Worm (Caenorhabditis elegans) whole organism, L4 larva: ENCODE measurements around the gene asps-1.

Source experiments
- F37D6.2 ChIP-seq: sonication (generic microtip); optimal IDR thresholded peaks from 2 replicates; lab custom pipeline; 2016; ENCODE audit warnings: mild to moderate bottlenecking, missing genetic modification characterization, missing compliant biosample characterization
- F44E2.7 ChIP-seq: fragments of 200-800 bp; sonication (Bioruptor generic); IDR thresholded peaks from 2 replicates; pipeline ENCODE4 v2.1.2; 2022; ENCODE audit warnings: missing genetic modification characterization, missing compliant biosample characterization
- F49E8.2 ChIP-seq: sonication (generic microtip); optimal IDR thresholded peaks from 2 replicates; lab custom pipeline; 2016; ENCODE audit warnings: missing compliant biosample characterization, mild to moderate bottlenecking, missing genetic modification characterization, borderline replicate concordance
- R02D3.7 ChIP-seq: fragments of 150-350 bp; sonication (generic microtip); optimal IDR thresholded peaks from 3 replicates; lab custom pipeline; 2014; ENCODE audit warnings: missing biosample characterization, missing genetic modification characterization
- Y105C5A.15 ChIP-seq: fragments of 200-800 bp; sonication (Bioruptor generic); IDR thresholded peaks from 2 replicates; pipeline ENCODE4 v1.3.6; 2022; ENCODE audit warnings: missing genetic modification characterization, missing compliant biosample characterization
- Y75B8A.6 ChIP-seq: fragments of 200-800 bp; sonication (Bioruptor generic); IDR thresholded peaks from 2 replicates; pipeline ENCODE4 v1.3.6; 2022; ENCODE audit warnings: missing genetic modification reagents, missing genetic modification characterization, missing compliant biosample characterization
- aha-1 ChIP-seq: fragments of 150-350 bp; peaks from one replicate; lab custom pipeline; 2014; ENCODE audit warnings: missing biosample characterization, missing genetic modification characterization
- aly-2 ChIP-seq: sonication (generic microtip); optimal IDR thresholded peaks from 2 replicates; lab custom pipeline; 2018; ENCODE audit warnings: missing biosample characterization, missing genetic modification characterization
- ama-1 ChIP-seq: fragments of 150-350 bp; optimal IDR thresholded peaks from 2 replicates; lab custom pipeline; 2014; ENCODE audit warnings: inconsistent platforms, mixed read lengths
- attf-4 ChIP-seq: sonication (generic microtip); optimal IDR thresholded peaks from 3 replicates; lab custom pipeline; 2017; ENCODE audit warnings: missing biosample characterization, missing genetic modification characterization
- ceh-28 ChIP-seq: fragments of 150-350 bp; optimal IDR thresholded peaks from 2 replicates; lab custom pipeline; 2014; ENCODE audit warnings: missing biosample characterization, missing genetic modification reagents, missing genetic modification characterization
- ceh-32 ChIP-seq: sonication (generic microtip); optimal IDR thresholded peaks from 2 replicates; lab custom pipeline; 2016; ENCODE audit warnings: mild to moderate bottlenecking, missing genetic modification characterization, missing compliant biosample characterization; ENCODE audit not compliant: poor library complexity
- ceh-62 ChIP-seq: sonication (generic microtip); optimal IDR thresholded peaks from 2 replicates; lab custom pipeline; 2017; ENCODE audit warnings: missing biosample characterization, missing genetic modification characterization
- ceh-82 ChIP-seq: sonication (generic microtip); optimal IDR thresholded peaks from 2 replicates; lab custom pipeline; 2017; ENCODE audit warnings: missing biosample characterization, missing genetic modification characterization
- ces-1 ChIP-seq: fragments of 150-350 bp; sonication (generic microtip); optimal IDR thresholded peaks from 4 replicates; lab custom pipeline; 2014; ENCODE audit warnings: missing biosample characterization, missing genetic modification reagents, missing genetic modification characterization
- ctbp-1 ChIP-seq: fragments of 200-800 bp; sonication (Bioruptor generic); IDR thresholded peaks from 2 replicates; pipeline ENCODE4 v1.3.6; 2022; ENCODE audit warnings: missing genetic modification reagents, missing genetic modification characterization, missing compliant biosample characterization
- daf-16 ChIP-seq, 3 experiments: sonication (generic microtip); optimal IDR thresholded peaks; 2 replicates each; lab custom pipeline; 2016 to 2017; ENCODE audit warnings: missing genetic modification characterization in 3 of 3, missing genetic modification reagents in 3 of 3, mild to moderate bottlenecking in 2 of 3, missing compliant biosample characterization in 2 of 3, missing biosample characterization in 1 of 3, moderate library complexity in 1 of 3
- daf-19 ChIP-seq: fragments of 200-800 bp; sonication (Bioruptor generic); conservative IDR thresholded peaks from 2 replicates; pipeline ENCODE4 v1.3.6; 2022; ENCODE audit warnings: missing genetic modification characterization, missing compliant biosample characterization
- dve-1 ChIP-seq: sonication (generic microtip); optimal IDR thresholded peaks from 2 replicates; lab custom pipeline; 2017; ENCODE audit warnings: antibody characterized with exemption, mild to moderate bottlenecking, missing genetic modification characterization, missing compliant biosample characterization; ENCODE audit not compliant: insufficient read depth
- fkh-10 ChIP-seq: fragments of 150-350 bp; optimal IDR thresholded peaks from 2 replicates; lab custom pipeline; 2014; ENCODE audit warnings: missing biosample characterization, missing genetic modification reagents, missing genetic modification characterization
- gei-8 ChIP-seq: fragments of 200-800 bp; sonication (Bioruptor generic); optimal IDR thresholded peaks from 2 replicates; lab custom pipeline; 2018; ENCODE audit warnings: mild to moderate bottlenecking, missing genetic modification characterization, missing compliant biosample characterization
- hif-1 ChIP-seq, 2 experiments: sonication (generic microtip); optimal IDR thresholded peaks; 2 replicates each; lab custom pipeline; 2016 to 2017; ENCODE audit warnings: missing compliant biosample characterization in 2 of 2, missing genetic modification characterization in 2 of 2, missing genetic modification reagents in 2 of 2, missing genotype in 2 of 2, mild to moderate bottlenecking in 1 of 2
- hlh-30 ChIP-seq: sonication (generic microtip); optimal IDR thresholded peaks from 2 replicates; lab custom pipeline; 2017; ENCODE audit warnings: antibody characterized with exemption, mild to moderate bottlenecking, missing genetic modification characterization, missing compliant biosample characterization; ENCODE audit not compliant: insufficient read depth
- hmg-1.1 ChIP-seq: fragments of 200-800 bp; sonication (Bioruptor generic); IDR thresholded peaks from 2 replicates; pipeline ENCODE4 v1.3.6; 2022; ENCODE audit warnings: missing genetic modification reagents, missing genetic modification characterization, missing compliant biosample characterization
- lin-38 ChIP-seq: fragments of 200-800 bp; sonication (Bioruptor generic); IDR thresholded peaks from 2 replicates; pipeline ENCODE4 v1.3.6; 2022; ENCODE audit warnings: missing genetic modification reagents, missing genetic modification characterization, missing compliant biosample characterization
- lsy-2 ChIP-seq, 2 experiments: fragments of 150-350 bp in 1 of 2; sonication (generic microtip) in 1 of 2; optimal IDR thresholded peaks; 2 replicates each; lab custom pipeline; 2014 to 2017; ENCODE audit warnings: missing biosample characterization in 2 of 2, missing genetic modification characterization in 2 of 2
- mdl-1 ChIP-seq, 2 experiments: fragments of 150-350 bp in 1 of 2; sonication (generic microtip) in 1 of 2; optimal IDR thresholded peaks; 2 replicates each; lab custom pipeline; 2014 to 2017; ENCODE audit warnings: missing biosample characterization in 2 of 2, missing genetic modification characterization in 2 of 2
- mdt-29 ChIP-seq: fragments of 200-800 bp; sonication (Bioruptor generic); IDR thresholded peaks from 2 replicates; pipeline ENCODE4 v1.3.6; 2022; ENCODE audit warnings: missing genetic modification reagents, missing genetic modification characterization, missing compliant biosample characterization
- mep-1 ChIP-seq: fragments of 150-350 bp; sonication (generic microtip); optimal IDR thresholded peaks from 3 replicates; lab custom pipeline; 2014; ENCODE audit warnings: missing biosample characterization, missing genetic modification characterization
- nhr-102 ChIP-seq: sonication (generic microtip); optimal IDR thresholded peaks from 2 replicates; lab custom pipeline; 2016; ENCODE audit warnings: mild to moderate bottlenecking, missing genetic modification characterization, moderate library complexity, missing compliant biosample characterization
- nhr-41 ChIP-seq: fragments of 200-800 bp; sonication (Bioruptor generic); IDR thresholded peaks from 2 replicates; pipeline ENCODE4 v1.3.6; 2022; ENCODE audit warnings: missing genetic modification reagents, missing genetic modification characterization, missing compliant biosample characterization
- nhr-6 ChIP-seq: fragments of 150-350 bp; optimal IDR thresholded peaks from 2 replicates; lab custom pipeline; 2014; ENCODE audit warnings: missing biosample characterization, missing genetic modification characterization
- nhr-76 ChIP-seq: fragments of 150-350 bp; optimal IDR thresholded peaks from 2 replicates; lab custom pipeline; 2014; ENCODE audit warnings: missing biosample characterization, missing genetic modification characterization
- nhr-77 ChIP-seq: fragments of 150-350 bp; optimal IDR thresholded peaks from 2 replicates; lab custom pipeline; 2014; ENCODE audit warnings: missing biosample characterization, missing genetic modification characterization
- rbr-2 ChIP-seq: sonication (generic microtip); optimal IDR thresholded peaks from 2 replicates; lab custom pipeline; 2016; ENCODE audit warnings: missing genotype, missing genetic modification characterization, missing compliant biosample characterization
- saeg-2 ChIP-seq: fragments of 200-800 bp; sonication (Bioruptor generic); IDR thresholded peaks from 2 replicates; pipeline ENCODE4 v1.3.6; 2022; ENCODE audit warnings: missing genetic modification reagents, missing genetic modification characterization, missing compliant biosample characterization
- set-16 ChIP-seq: fragments of 200-800 bp; sonication (Bioruptor generic); IDR thresholded peaks from 2 replicates; pipeline ENCODE4 v1.3.6; 2022; ENCODE audit warnings: missing genetic modification reagents, missing genetic modification characterization, missing compliant biosample characterization
- unc-62 ChIP-seq, 3 experiments: fragments of 150-350 bp in 1 of 3; sonication (generic microtip); optimal IDR thresholded peaks in 2 of 3; peaks in 1 of 3; 1 replicate in 1 of 3; 2 replicates in 2 of 3; lab custom pipeline; 2014 to 2017; ENCODE audit warnings: missing biosample characterization in 3 of 3, missing genetic modification characterization in 3 of 3, missing genetic modification reagents in 3 of 3, missing genotype in 1 of 3
- vab-7 ChIP-seq: fragments of 200-800 bp; sonication (Bioruptor generic); IDR thresholded peaks from 2 replicates; pipeline ENCODE4 v1.3.6; 2022; ENCODE audit warnings: missing genetic modification reagents, missing genetic modification characterization, missing compliant biosample characterization
- zip-11 ChIP-seq: fragments of 200-800 bp; sonication (Bioruptor generic); IDR thresholded peaks from 2 replicates; pipeline ENCODE4 v1.3.6; 2022; ENCODE audit warnings: missing genetic modification characterization, missing compliant biosample characterization
- ztf-11 ChIP-seq: fragments of 150-350 bp; optimal IDR thresholded peaks from 2 replicates; lab custom pipeline; 2014; ENCODE audit warnings: missing biosample characterization, missing genetic modification characterization

The asps-1 gene

DNA sequence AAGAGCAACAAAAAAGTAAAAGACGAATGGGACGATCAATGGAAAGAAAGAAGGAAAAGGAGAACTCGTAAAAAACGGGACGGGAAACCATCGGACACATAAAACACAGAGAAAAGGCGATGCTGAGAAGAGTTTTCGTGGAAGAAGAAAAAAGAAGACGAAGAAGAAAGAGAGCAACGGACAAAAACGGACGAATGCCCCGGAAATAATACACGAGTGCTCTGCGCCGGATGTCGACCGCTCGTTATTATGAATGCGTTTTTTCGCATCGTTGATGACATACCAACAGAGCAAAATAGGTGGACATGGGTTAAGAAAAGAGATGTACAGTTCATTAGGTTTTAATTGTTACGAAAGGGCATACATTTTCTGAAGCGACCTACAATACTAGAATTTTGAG, 41.6 kb downstream of the asps-1 start, which contains the start of gene Y22F5A.11:
Gene Y22F5A.11, minus strand, starts transcription at position 28 of the 400 bp plus-strand sequence.
- no peak for TF ChIP-seq ztf-11 (tag; lab: Kevin White, UChicago)
- TF ChIP-seq attf-4 (tag; lab: Kevin White, UChicago), result no peak
- TF ChIP-seq R02D3.7 (tag; lab: Kevin White, UChicago), result no peak
- no peak for TF ChIP-seq zip-11
- TF ChIP-seq ceh-82 (tag; lab: Kevin White, UChicago), result no peak
- no peak for TF ChIP-seq daf-19
- TF ChIP-seq mep-1 (tag; lab: Kevin White, UChicago), result peak; percentile 41
- peak; percentile 11 for TF ChIP-seq rbr-2 (tag; lab: Kevin White, UChicago)
- no peak for TF ChIP-seq ama-1
- peak; percentile 18 for TF ChIP-seq fkh-10 (GFP tag; lab: Kevin White, UChicago)
- no peak for TF ChIP-seq ceh-62
- no peak for TF ChIP-seq vab-7 (GFP tag; lab: Robert Waterston, UW)
- TF ChIP-seq nhr-102 (tag; lab: Kevin White, UChicago), result no peak
- TF ChIP-seq saeg-2 (GFP tag; lab: Robert Waterston, UW), result no peak
- TF ChIP-seq hmg-1.1 (GFP tag; lab: Robert Waterston, UW), result peak; percentile 23; the same call in 1 of the 2 replicates
- no peak for TF ChIP-seq daf-16 (GFP tag; optimal IDR thresholded peaks at IDR 0.05; lab: Kevin White, UChicago)
- TF ChIP-seq daf-16 (tag; optimal IDR thresholded peaks at IDR 0.05; lab: Kevin White, UChicago), result no peak
- no peak for TF ChIP-seq mdl-1 (tag; optimal IDR thresholded peaks at IDR 0.05; lab: Kevin White, UChicago)
- no peak for TF ChIP-seq lin-38

DNA sequence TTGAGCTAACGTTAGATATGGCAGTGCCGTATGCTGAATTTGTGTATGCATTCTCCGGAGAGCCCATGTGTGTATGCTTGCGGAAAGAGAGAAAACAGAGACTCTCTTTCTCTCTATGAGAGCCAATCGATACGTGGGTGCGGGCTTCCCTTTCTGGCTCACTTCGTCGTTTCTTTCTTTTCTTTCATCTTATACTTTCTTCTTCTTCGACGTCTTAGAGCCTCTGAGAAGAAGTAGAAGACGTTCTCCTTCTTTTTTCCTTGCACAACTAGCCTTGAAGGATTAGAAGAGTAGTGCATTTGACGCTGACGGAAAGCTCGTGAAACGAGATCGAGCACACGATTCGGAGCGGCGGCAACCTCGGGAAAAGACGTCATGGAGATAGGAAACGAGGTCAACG, 43.4 kb downstream of the asps-1 start:
- TF ChIP-seq rbr-2 (tag; lab: Kevin White, UChicago), result peak; percentile 49
- TF ChIP-seq aha-1, result peak; percentile 69
- TF ChIP-seq mdl-1 (tag; optimal IDR thresholded peaks at IDR 0.05; lab: Kevin White, UChicago), result peak in 1 of 2 experiments; percentile 4
- TF ChIP-seq ctbp-1 (GFP tag; lab: Robert Waterston, UW), result 0 out of 2 replicates have a peak, but pooled peaks have one; percentile 8
- peak; percentile 7; the same call in 1 of the 2 replicates for TF ChIP-seq set-16 (GFP tag; lab: Robert Waterston, UW)
- no peak for TF ChIP-seq ama-1
- no peak for TF ChIP-seq ces-1 (GFP tag; lab: Kevin White, UChicago)
- TF ChIP-seq ceh-28 (tag; lab: Kevin White, UChicago), result peak; percentile 62
- peak; percentile 13 for TF ChIP-seq dve-1 (tag; lab: Kevin White, UChicago)
- peak; percentile 24 for TF ChIP-seq hlh-30 (tag; lab: Kevin White, UChicago)
- TF ChIP-seq unc-62 (GFP tag; optimal IDR thresholded peaks at IDR 0.05 in 1 of 2; lab: Kevin White, UChicago), result peak in 1 of 2 experiments; percentile 99
- TF ChIP-seq unc-62 (tag; optimal IDR thresholded peaks at IDR 0.05; lab: Kevin White, UChicago), result no peak
- peak; percentile 45 for TF ChIP-seq mep-1 (tag; lab: Kevin White, UChicago)
- no peak for TF ChIP-seq ceh-62
- peak; percentile 94 for TF ChIP-seq fkh-10 (GFP tag; lab: Kevin White, UChicago)
- TF ChIP-seq hmg-1.1 (GFP tag; lab: Robert Waterston, UW), result peak; percentile 76; the same call in 1 of the 2 replicates
- peak; percentile 44 to 50 for TF ChIP-seq lsy-2 (tag; optimal IDR thresholded peaks at IDR 0.05; lab: Kevin White, UChicago)
- peak in 1 of 2 experiments; percentile 29 for TF ChIP-seq hif-1 (tag; optimal IDR thresholded peaks at IDR 0.05; lab: Kevin White, UChicago)
- no peak for TF ChIP-seq mdt-29
- TF ChIP-seq F37D6.2, result peak; percentile 64
- TF ChIP-seq, all 104 proteins: peak for 15

DNA sequence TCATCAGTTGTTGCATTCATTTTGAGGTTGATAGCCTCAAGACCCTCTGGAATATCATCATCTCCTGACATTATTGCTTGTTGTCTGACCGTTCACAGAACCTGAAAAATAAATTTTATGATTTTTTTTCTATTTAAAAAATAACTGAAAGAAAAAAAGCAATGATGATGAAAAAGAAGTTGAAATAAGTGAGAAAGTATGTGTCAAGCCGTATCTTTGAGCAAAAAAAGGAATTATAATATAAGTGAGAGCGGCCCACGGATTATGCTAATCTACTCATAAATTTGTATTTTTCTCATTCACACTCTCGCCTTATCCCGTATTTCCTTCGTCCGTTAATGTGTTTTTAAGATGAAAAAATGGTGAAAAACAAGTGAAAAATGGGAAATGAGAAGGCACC, 47.0 kb downstream of the asps-1 start, which contains the start of gene ric-4:
Gene ric-4, minus strand, starts transcription at position 101 of the 400 bp plus-strand sequence.
- TF ChIP-seq nhr-6 (tag; lab: Kevin White, UChicago) (no peak), gei-8 (GFP tag; lab: Kevin White, UChicago) (no peak), nhr-76 (tag; lab: Kevin White, UChicago) (no peak), aly-2 (tag; lab: Kevin White, UChicago) (no peak), R02D3.7 (tag; lab: Kevin White, UChicago) (no peak), ceh-32 (tag; lab: Kevin White, UChicago) (no peak), nhr-77 (tag; lab: Kevin White, UChicago) (no peak), F37D6.2 (no peak), F44E2.7 (GFP tag; lab: Robert Waterston, UW) (no peak), Y105C5A.15 (no peak), ztf-11 (tag; lab: Kevin White, UChicago) (no peak), nhr-41 (GFP tag; lab: Robert Waterston, UW) (no peak), F49E8.2 (tag; lab: Kevin White, UChicago) (no peak), Y75B8A.6 (no peak)
